Fruit fly (Drosophila melanogaster): ENCODE results near the gene Coq4.

Coq4 gene

dm6 chr3L:17394435-17395017, 38.9 kb downstream of the Coq4 start:
- TF ChIP-seq Dfd (GFP tag; optimal IDR thresholded peaks at IDR 0.05) (peak; percentile 23), GATAd (GFP tag; optimal IDR thresholded peaks at IDR 0.05) (no peak)

- TF ChIP-seq GATAd (GFP tag; optimal IDR thresholded peaks at IDR 0.05) (no peak), Hnf4 (GFP tag; optimal IDR thresholded peaks at IDR 0.05) (no peak), CrebA (GFP tag; optimal IDR thresholded peaks at IDR 0.05; ENCODE audit: borderline replicate concordance) (no peak), Hr78 (GFP tag; optimal IDR thresholded peaks at IDR 0.05) (no peak), CG32264 (GFP tag; optimal IDR thresholded peaks at IDR 0.05) (no peak), sv (GFP tag; optimal IDR thresholded peaks at IDR 0.05) (no peak), jim (GFP tag; optimal IDR thresholded peaks at IDR 0.05) (no peak), CG9705 (GFP tag; optimal IDR thresholded peaks at IDR 0.05) (no peak), Myc (optimal IDR thresholded peaks at IDR 0.05) (no peak), br (GFP tag; optimal IDR thresholded peaks at IDR 0.05) (no peak), HLH106 (tag; optimal IDR thresholded peaks at IDR 0.05) (no peak)
These were observed 40.3 kb downstream of the Coq4 start for dm6 chr3L:17393098-17393497.

dm6 chr3L:17392412-17392811, 41.0 kb downstream of the Coq4 start:
- no peak for TF ChIP-seq brk (GFP tag; optimal IDR thresholded peaks at IDR 0.05)
- no peak for TF ChIP-seq ey (GFP tag; optimal IDR thresholded peaks at IDR 0.05)
- TF ChIP-seq Hnf4 (GFP tag; optimal IDR thresholded peaks at IDR 0.05), result no peak
- TF ChIP-seq CG32264 (GFP tag; optimal IDR thresholded peaks at IDR 0.05), result no peak
- no peak for TF ChIP-seq N (GFP tag; optimal IDR thresholded peaks at IDR 0.05)
- TF ChIP-seq usp (GFP tag; optimal IDR thresholded peaks at IDR 0.05), result no peak
- TF ChIP-seq Rel (GFP tag; optimal IDR thresholded peaks at IDR 0.05), result no peak
- TF ChIP-seq Rel (tag; optimal IDR thresholded peaks at IDR 0.05), result no peak
- no peak for TF ChIP-seq CG9705 (GFP tag; optimal IDR thresholded peaks at IDR 0.05)
- TF ChIP-seq foxo (GFP tag; optimal IDR thresholded peaks at IDR 0.05), result no peak
- no peak for TF ChIP-seq Hr83 (GFP tag; optimal IDR thresholded peaks at IDR 0.05; ENCODE audit: poor library complexity, severe bottlenecking)
- no peak for TF ChIP-seq dmrt93B (GFP tag; optimal IDR thresholded peaks at IDR 0.05)
- no peak for TF ChIP-seq GATAd (GFP tag; optimal IDR thresholded peaks at IDR 0.05)
- TF ChIP-seq Vsx2 (GFP tag; optimal IDR thresholded peaks at IDR 0.05; ENCODE audit: partially characterized antibody), result no peak
- no peak for TF ChIP-seq br (GFP tag; optimal IDR thresholded peaks at IDR 0.05)
- no peak for TF ChIP-seq Abd-B (GFP tag; optimal IDR thresholded peaks at IDR 0.05)
- no peak for TF ChIP-seq dsf (GFP tag; optimal IDR thresholded peaks at IDR 0.05; ENCODE audit: borderline replicate concordance)
- no peak for TF ChIP-seq HLH106 (tag; optimal IDR thresholded peaks at IDR 0.05)
- TF ChIP-seq Dfd (GFP tag; optimal IDR thresholded peaks at IDR 0.05), result no peak

dm6 chr3L:17391132-17391531, 42.3 kb downstream of the Coq4 start:
- no peak for TF ChIP-seq CrebA (GFP tag; optimal IDR thresholded peaks at IDR 0.05; ENCODE audit: borderline replicate concordance)
- no peak for TF ChIP-seq Jra (GFP tag; optimal IDR thresholded peaks at IDR 0.05)
- TF ChIP-seq ey (GFP tag; optimal IDR thresholded peaks at IDR 0.05), result no peak
- no peak for TF ChIP-seq foxo (GFP tag; optimal IDR thresholded peaks at IDR 0.05)
- TF ChIP-seq Abd-B (GFP tag; optimal IDR thresholded peaks at IDR 0.05), result no peak
- no peak for TF ChIP-seq fru (GFP tag; optimal IDR thresholded peaks at IDR 0.05)
- no peak for TF ChIP-seq jim (GFP tag; optimal IDR thresholded peaks at IDR 0.05)
- TF ChIP-seq Myc (optimal IDR thresholded peaks at IDR 0.05), result no peak
- TF ChIP-seq GATAd (GFP tag; optimal IDR thresholded peaks at IDR 0.05), result no peak
- TF ChIP-seq woc (GFP tag; optimal IDR thresholded peaks at IDR 0.05), result no peak
- TF ChIP-seq rgr (GFP tag; optimal IDR thresholded peaks at IDR 0.05), result no peak
- TF ChIP-seq Hr83 (GFP tag; optimal IDR thresholded peaks at IDR 0.05; ENCODE audit: poor library complexity, severe bottlenecking), result no peak
- TF ChIP-seq br (GFP tag; optimal IDR thresholded peaks at IDR 0.05), result no peak
- no peak for TF ChIP-seq tai (GFP tag; optimal IDR thresholded peaks at IDR 0.05)
- no peak for TF ChIP-seq HLH106 (tag; optimal IDR thresholded peaks at IDR 0.05)
- TF ChIP-seq dmrt93B (GFP tag; optimal IDR thresholded peaks at IDR 0.05), result no peak
- TF ChIP-seq h (GFP tag; optimal IDR thresholded peaks at IDR 0.05), result no peak
- no peak for TF ChIP-seq lola (GFP tag; optimal IDR thresholded peaks at IDR 0.05)
- TF ChIP-seq OdsH (GFP tag; optimal IDR thresholded peaks at IDR 0.05), result no peak

dm6 chr3L:17388895-17389294, 44.5 kb downstream of the Coq4 start, which contains the start of gene CG13731:
TSS of gene CG13731 (minus strand) at chr3L:17388956.
- TF ChIP-seq GATAd (GFP tag; optimal IDR thresholded peaks at IDR 0.05), result peak; percentile 6
- no peak for TF ChIP-seq Hr83 (GFP tag; optimal IDR thresholded peaks at IDR 0.05; ENCODE audit: poor library complexity, severe bottlenecking)
- no peak for TF ChIP-seq usp (GFP tag; optimal IDR thresholded peaks at IDR 0.05)

All from whole organism, wandering third instar larva.